Fruit fly (Drosophila melanogaster): ENCODE measurements around the gene CG42762.

- TF ChIP-seq CG4318 (GFP tag; optimal IDR thresholded peaks at IDR 0.05): no peak
- no peak for TF ChIP-seq CG1621 (tag; optimal IDR thresholded peaks at IDR 0.05)
- no peak for TF ChIP-seq achi (GFP tag; optimal IDR thresholded peaks at IDR 0.05)
- TF ChIP-seq fd85E (GFP tag; optimal IDR thresholded peaks at IDR 0.05): no peak
- TF ChIP-seq CG10669 (GFP tag; optimal IDR thresholded peaks at IDR 0.05): no peak
- no peak for TF ChIP-seq Met (GFP tag; optimal IDR thresholded peaks at IDR 0.05)
- TF ChIP-seq Eip93F (GFP tag; optimal IDR thresholded peaks at IDR 0.05): no peak
- TF ChIP-seq salr (GFP tag; optimal IDR thresholded peaks at IDR 0.05): no peak
- no peak for TF ChIP-seq pdm3 (GFP tag; optimal IDR thresholded peaks at IDR 0.05)
- TF ChIP-seq net (GFP tag; optimal IDR thresholded peaks at IDR 0.05): no peak
- TF ChIP-seq fkh (GFP tag; optimal IDR thresholded peaks at IDR 0.05): no peak
Observed at dm6 chr2L:8130729-8131128, 13.1 kb downstream of the CG42762 start.
